Worm (Caenorhabditis elegans) whole organism, L3 larva: Measurements from ENCODE around the gene R13H4.7.

ENCODE experiments used
- R02D3.7 ChIP-seq: fragments of 150-350 bp; optimal IDR thresholded peaks from 2 replicates; lab custom pipeline; 2014; ENCODE audit warnings: missing biosample characterization, missing genetic modification characterization
- aly-2 ChIP-seq: fragments of 150-350 bp; optimal IDR thresholded peaks from 2 replicates; lab custom pipeline; 2014; ENCODE audit warnings: missing biosample characterization, missing genetic modification characterization
- ceh-16 ChIP-seq: sonication (generic microtip); optimal IDR thresholded peaks from 2 replicates; lab custom pipeline; 2017; ENCODE audit warnings: missing biosample characterization, missing genetic modification characterization
- ceh-82 ChIP-seq: fragments of 150-350 bp; optimal IDR thresholded peaks from 2 replicates; lab custom pipeline; 2014; ENCODE audit warnings: missing biosample characterization, missing genetic modification characterization
- fos-1 ChIP-seq: fragments of 150-350 bp; optimal IDR thresholded peaks from 2 replicates; lab custom pipeline; 2014; ENCODE audit warnings: missing biosample characterization, missing genetic modification characterization
- mdl-1 ChIP-seq: fragments of 150-350 bp; optimal IDR thresholded peaks from 2 replicates; lab custom pipeline; 2014; ENCODE audit warnings: missing biosample characterization, missing genetic modification characterization
- nhr-12 ChIP-seq: fragments of 150-350 bp; optimal IDR thresholded peaks from 2 replicates; lab custom pipeline; 2014; ENCODE audit warnings: missing biosample characterization, missing genetic modification characterization
- nhr-237 ChIP-seq: fragments of 150-350 bp; optimal IDR thresholded peaks from 2 replicates; lab custom pipeline; 2014; ENCODE audit warnings: missing biosample characterization, missing genetic modification characterization
- nhr-43 ChIP-seq: sonication (generic microtip); optimal IDR thresholded peaks from 2 replicates; lab custom pipeline; 2016; ENCODE audit warnings: mild to moderate bottlenecking, missing genetic modification characterization, missing compliant biosample characterization; ENCODE audit not compliant: poor library complexity, severe bottlenecking
- nhr-76 ChIP-seq: fragments of 150-350 bp; sonication (generic microtip); optimal IDR thresholded peaks from 5 replicates; lab custom pipeline; 2014; ENCODE audit warnings: missing biosample characterization, missing genetic modification characterization
- nhr-77 ChIP-seq: fragments of 150-350 bp; optimal IDR thresholded peaks from 2 replicates; lab custom pipeline; 2014; ENCODE audit warnings: missing biosample characterization, missing genetic modification characterization
- sea-2 ChIP-seq: fragments of 150-350 bp; sonication (generic microtip); optimal IDR thresholded peaks from 4 replicates; lab custom pipeline; 2014; ENCODE audit warnings: missing biosample characterization, missing genetic modification reagents, missing genetic modification characterization
- unc-39 ChIP-seq: sonication (generic microtip); optimal IDR thresholded peaks from 4 replicates; lab custom pipeline; 2017; ENCODE audit warnings: missing biosample characterization, missing genetic modification characterization

DNA sequence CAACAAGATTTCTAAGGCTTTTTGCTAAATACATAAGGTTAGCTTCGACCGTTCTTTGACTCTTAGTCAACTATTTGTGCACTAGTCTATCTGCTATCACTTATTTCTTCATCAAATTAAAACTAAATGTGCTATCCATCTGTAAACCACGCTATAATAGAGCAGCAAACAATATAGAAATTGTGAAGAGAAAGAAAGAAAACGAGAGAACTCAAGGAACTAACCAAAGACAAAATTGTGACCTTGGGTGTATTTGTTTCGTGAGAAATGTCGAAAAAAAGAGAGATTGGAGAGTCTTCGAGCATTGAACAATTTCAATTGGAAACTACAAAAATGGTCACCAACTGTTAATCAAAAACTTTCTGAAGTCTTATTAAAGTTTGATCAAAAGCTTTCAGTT lies 17.0 kb upstream of the R13H4.7 start:
- TF ChIP-seq fos-1 (tag; lab: Kevin White, UChicago) (no peak), ceh-82 (no peak), unc-39 (no peak), aly-2 (no peak), mdl-1 (tag; lab: Kevin White, UChicago) (no peak), sea-2 (GFP tag; lab: Kevin White, UChicago) (no peak), nhr-43 (tag; lab: Kevin White, UChicago) (no peak), nhr-76 (tag; lab: Kevin White, UChicago) (no peak), nhr-77 (tag; lab: Kevin White, UChicago) (no peak), nhr-12 (no peak), ceh-16 (tag; lab: Kevin White, UChicago) (no peak), nhr-237 (tag; lab: Kevin White, UChicago) (no peak), R02D3.7 (no peak)
